Worm (Caenorhabditis elegans): ENCODE results near the gene fbxc-18.

- TF ChIP-seq nhr-237 (tag; optimal IDR thresholded peaks at IDR 0.05) (no peak), zag-1 (tag; optimal IDR thresholded peaks at IDR 0.05) (no peak), unc-62 (GFP tag; optimal IDR thresholded peaks at IDR 0.05) (no peak), nhr-11 (tag; optimal IDR thresholded peaks at IDR 0.05) (no peak), ceh-9 (tag; optimal IDR thresholded peaks at IDR 0.05) (no peak), ceh-16 (tag; optimal IDR thresholded peaks at IDR 0.05) (no peak), ztf-11 (tag; optimal IDR thresholded peaks at IDR 0.05) (no peak), pqm-1 (tag; optimal IDR thresholded peaks at IDR 0.05) (no peak), daf-12 (tag; optimal IDR thresholded peaks at IDR 0.05) (no peak), nhr-23 (tag; optimal IDR thresholded peaks at IDR 0.05) (no peak), elt-2 (tag; optimal IDR thresholded peaks at IDR 0.05) (no peak), pha-4 (tag; optimal IDR thresholded peaks at IDR 0.05) (no peak), fkh-10 (GFP tag; optimal IDR thresholded peaks at IDR 0.05) (no peak)
Observed at ce11 chrII:991300-991699, 24.4 kb upstream of the fbxc-18 start, which contains the start of gene fbxc-42.
